Worm (Caenorhabditis elegans): Measurements from ENCODE around the gene ceh-38.

Gene ceh-38

ce11 chrII:6926054-6926453 lies 25.3 kb upstream of the ceh-38 start:
- peak; percentile 27 for TF ChIP-seq lin-13 (tag; optimal IDR thresholded peaks at IDR 0.05)
- peak; percentile 57 for TF ChIP-seq pha-4 (tag; optimal IDR thresholded peaks at IDR 0.05)
- TF ChIP-seq nhr-2 (tag; optimal IDR thresholded peaks at IDR 0.05): peak; percentile 76
- TF ChIP-seq M03D4.4 (tag; optimal IDR thresholded peaks at IDR 0.05): no peak
- peak; percentile 27 for TF ChIP-seq unc-62 (GFP tag; optimal IDR thresholded peaks at IDR 0.05)
- peak; percentile 65 for TF ChIP-seq ham-2 (GFP tag; optimal IDR thresholded peaks at IDR 0.05)
- no peak for TF ChIP-seq lsy-2 (tag; optimal IDR thresholded peaks at IDR 0.05)
- TF ChIP-seq ceh-39 (tag; optimal IDR thresholded peaks at IDR 0.05): peak; percentile 62
- peak; percentile 20 for TF ChIP-seq zip-8 (tag; optimal IDR thresholded peaks at IDR 0.05)

DNA sequence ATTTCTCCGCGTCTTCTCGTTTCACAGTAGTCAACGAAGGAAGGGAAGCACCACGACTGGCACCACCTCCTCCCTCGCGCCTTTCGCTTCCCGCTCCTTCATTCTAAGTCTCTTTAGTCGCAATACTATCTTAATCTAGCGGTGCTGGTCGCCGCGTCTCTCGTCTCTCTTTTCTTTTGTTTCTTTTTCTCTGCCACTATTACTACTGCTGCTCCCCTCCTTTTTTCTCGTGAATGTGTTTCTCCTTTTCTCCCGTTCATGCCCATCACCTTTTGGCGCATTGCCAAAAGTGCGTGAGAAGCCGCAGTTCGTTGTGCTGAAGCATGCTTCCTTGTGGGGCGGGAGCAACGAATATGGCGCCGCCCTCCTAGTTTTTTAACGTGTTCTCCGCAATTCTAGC lies 24.8 kb upstream of the ceh-38 start:
- TF ChIP-seq cnd-1 (tag; optimal IDR thresholded peaks at IDR 0.05) (no peak), unc-39 (tag; optimal IDR thresholded peaks at IDR 0.05) (no peak), ceh-43 (GFP tag; optimal IDR thresholded peaks at IDR 0.05) (no peak), hlh-1 (tag; optimal IDR thresholded peaks at IDR 0.05) (no peak), nhr-12 (tag; optimal IDR thresholded peaks at IDR 0.05) (no peak), nhr-237 (tag; optimal IDR thresholded peaks at IDR 0.05) (peak; percentile 1), unc-120 (tag; optimal IDR thresholded peaks at IDR 0.05; ENCODE audit: poor library complexity, severe bottlenecking) (peak; percentile 77), zip-8 (tag; optimal IDR thresholded peaks at IDR 0.05) (no peak), mep-1 (tag; optimal IDR thresholded peaks at IDR 0.05) (no peak), elt-3 (tag; optimal IDR thresholded peaks at IDR 0.05) (no peak), ces-1 (GFP tag; optimal IDR thresholded peaks at IDR 0.05) (no peak), nhr-28 (tag; optimal IDR thresholded peaks at IDR 0.05) (no peak)

- TF ChIP-seq zip-8 (tag; optimal IDR thresholded peaks at IDR 0.05) (no peak), mab-5 (tag; optimal IDR thresholded peaks at IDR 0.05) (no peak), nhr-76 (tag; optimal IDR thresholded peaks at IDR 0.05) (no peak), ham-2 (GFP tag; optimal IDR thresholded peaks at IDR 0.05) (no peak), elt-3 (tag; optimal IDR thresholded peaks at IDR 0.05) (no peak), cnd-1 (tag; optimal IDR thresholded peaks at IDR 0.05) (no peak), drap-1 (GFP tag; optimal IDR thresholded peaks at IDR 0.05) (no peak), lin-13 (tag; optimal IDR thresholded peaks at IDR 0.05) (no peak), blmp-1 (tag; optimal IDR thresholded peaks at IDR 0.05) (no peak), M03D4.4 (tag; optimal IDR thresholded peaks at IDR 0.05) (no peak), snpc-4 (tag; optimal IDR thresholded peaks at IDR 0.05) (no peak), sem-2 (GFP tag; optimal IDR thresholded peaks at IDR 0.05) (no peak), nhr-237 (tag; optimal IDR thresholded peaks at IDR 0.05) (no peak), lin-32 (GFP tag; optimal IDR thresholded peaks at IDR 0.05) (no peak), hlh-1 (tag; optimal IDR thresholded peaks at IDR 0.05) (no peak), nhr-28 (tag; optimal IDR thresholded peaks at IDR 0.05) (no peak), unc-39 (tag; optimal IDR thresholded peaks at IDR 0.05) (no peak), ces-1 (GFP tag; optimal IDR thresholded peaks at IDR 0.05) (no peak), tbx-8 (GFP tag; optimal IDR thresholded peaks at IDR 0.05) (no peak)
These were observed 24.3 kb upstream of the ceh-38 start for ce11 chrII:6927034-6927433.

DNA sequence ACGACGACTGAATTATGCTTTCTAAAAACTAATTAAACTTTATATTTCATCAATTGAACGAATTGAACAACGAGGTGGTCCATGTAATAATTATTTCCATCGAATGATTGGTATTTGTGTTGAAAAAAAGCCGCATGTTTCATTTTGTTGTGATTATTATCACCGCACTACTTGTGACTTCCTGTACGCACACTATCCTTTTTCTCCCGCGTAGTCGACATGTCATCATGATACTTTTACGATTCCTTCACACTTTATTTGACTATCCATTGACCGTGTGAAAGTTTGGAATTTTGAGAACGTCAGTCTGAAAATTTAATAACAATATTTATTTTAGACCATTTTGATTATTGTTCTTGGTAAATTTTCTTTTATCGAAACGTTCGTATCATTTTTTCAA lies 23.7 kb upstream of the ceh-38 start, which contains the start of gene F22D3.4:
F22D3.4 (minus strand) TSS at position 1 of the 400 bp plus-strand sequence.
- TF ChIP-seq cnd-1 (tag; optimal IDR thresholded peaks at IDR 0.05) (no peak), M03D4.4 (tag; optimal IDR thresholded peaks at IDR 0.05) (no peak), nhr-76 (tag; optimal IDR thresholded peaks at IDR 0.05) (no peak), nhr-2 (tag; optimal IDR thresholded peaks at IDR 0.05) (no peak), sptf-1 (tag; optimal IDR thresholded peaks at IDR 0.05) (no peak), flh-1 (GFP tag; optimal IDR thresholded peaks at IDR 0.05) (no peak), unc-62 (GFP tag; optimal IDR thresholded peaks at IDR 0.05) (no peak), lin-32 (GFP tag; optimal IDR thresholded peaks at IDR 0.05) (no peak), tbx-8 (GFP tag; optimal IDR thresholded peaks at IDR 0.05) (no peak), ces-1 (GFP tag; optimal IDR thresholded peaks at IDR 0.05) (no peak), hlh-1 (tag; optimal IDR thresholded peaks at IDR 0.05) (no peak), mab-5 (tag; optimal IDR thresholded peaks at IDR 0.05) (no peak), lsy-2 (tag; optimal IDR thresholded peaks at IDR 0.05) (no peak), blmp-1 (tag; optimal IDR thresholded peaks at IDR 0.05) (no peak)

- TF ChIP-seq sem-2 (GFP tag; optimal IDR thresholded peaks at IDR 0.05) (no peak), nhr-237 (tag; optimal IDR thresholded peaks at IDR 0.05) (no peak), cnd-1 (tag; optimal IDR thresholded peaks at IDR 0.05) (no peak), ces-1 (GFP tag; optimal IDR thresholded peaks at IDR 0.05) (peak; percentile 12)
These were observed 22.9 kb upstream of the ceh-38 start, which contains the start of gene flcn-1 for ce11 chrII:6928416-6928815. Gene flcn-1 (plus strand): TSS chrII:6928763.
